Fruit fly (Drosophila melanogaster) whole organism, prepupa: ENCODE data around the gene Eip75B.

Experiments
- Blimp-1 ChIP-seq: fragments of 200-800 bp; sonication (Bioruptor generic); optimal IDR thresholded peaks from 3 replicates; lab custom pipeline; 2017; ENCODE audit warnings: missing biosample characterization, missing genetic modification characterization, mild to moderate bottlenecking, moderate library complexity, missing genetic modification reagents
- CG11762 ChIP-seq: fragments of 200-800 bp; sonication (Bioruptor generic); optimal IDR thresholded peaks from 3 replicates; lab custom pipeline; 2016; ENCODE audit warnings: missing biosample characterization, missing genetic modification characterization; ENCODE audit not compliant: insufficient read depth
- CG1621 ChIP-seq: fragments of 200-800 bp; sonication (Bioruptor generic); optimal IDR thresholded peaks from 3 replicates; lab custom pipeline; 2018; ENCODE audit warnings: missing biosample characterization, mild to moderate bottlenecking, missing genetic modification characterization
- CG16779 ChIP-seq: fragments of 200-800 bp; sonication (Bioruptor generic); optimal IDR thresholded peaks from 3 replicates; lab custom pipeline; 2017; ENCODE audit warnings: missing biosample characterization, mild to moderate bottlenecking, missing genetic modification characterization
- CG3032 ChIP-seq: fragments of 200-800 bp; optimal IDR thresholded peaks from 2 replicates; lab custom pipeline; 2019; ENCODE audit warnings: missing biosample characterization, mild to moderate bottlenecking, missing genetic modification characterization, moderate library complexity
- CG31627 ChIP-seq: fragments of 200-800 bp; sonication (Bioruptor generic); optimal IDR thresholded peaks from 3 replicates; lab custom pipeline; 2016; ENCODE audit warnings: missing biosample characterization, missing genetic modification characterization
- CG32006 ChIP-seq: fragments of 200-800 bp; sonication (Bioruptor generic); optimal IDR thresholded peaks from 3 replicates; lab custom pipeline; 2017; ENCODE audit warnings: missing biosample characterization, mild to moderate bottlenecking, missing genetic modification characterization
- CG3919 ChIP-seq: fragments of 200-800 bp; sonication (Bioruptor generic); optimal IDR thresholded peaks from 3 replicates; lab custom pipeline; 2016; ENCODE audit warnings: missing biosample characterization, missing genetic modification characterization
- CG6163 ChIP-seq: fragments of 200-800 bp; sonication (Bioruptor generic); IDR thresholded peaks from 3 replicates; pipeline ENCODE4 v1.3.6; 2022; ENCODE audit warnings: missing biosample characterization, missing genetic modification characterization
- CG6792 ChIP-seq: fragments of 200-800 bp; sonication (Bioruptor generic); optimal IDR thresholded peaks from 3 replicates; lab custom pipeline; 2016; ENCODE audit warnings: missing biosample characterization, missing genetic modification characterization
- CG6854 ChIP-seq: fragments of 200-800 bp; sonication (Bioruptor generic); optimal IDR thresholded peaks from 2 replicates; lab custom pipeline; 2017; ENCODE audit warnings: missing biosample characterization, mild to moderate bottlenecking, missing genetic modification characterization
- CG7368 ChIP-seq: fragments of 200-800 bp; sonication (Bioruptor generic); optimal IDR thresholded peaks from 3 replicates; lab custom pipeline; 2016; ENCODE audit warnings: missing biosample characterization, missing genetic modification characterization
- CG8119 ChIP-seq: fragments of 200-800 bp; sonication (Bioruptor generic); IDR thresholded peaks from 3 replicates; pipeline ENCODE4 v1.3.6; 2022; ENCODE audit warnings: missing biosample characterization, missing genetic modification characterization
- CG9139 ChIP-seq: fragments of 200-800 bp; sonication (Bioruptor generic); optimal IDR thresholded peaks from 3 replicates; lab custom pipeline; 2017; ENCODE audit warnings: missing biosample characterization, mild to moderate bottlenecking, missing genetic modification characterization
- Eip78C ChIP-seq: fragments of 200-800 bp; sonication (Bioruptor generic); peaks from one replicate; lab custom pipeline; 2016; ENCODE audit warnings: missing biosample characterization, missing genetic modification characterization
- Gug ChIP-seq: fragments of 200-800 bp; sonication (Bioruptor generic); IDR thresholded peaks from 2 replicates; pipeline ENCODE4 v1.3.6; 2022; ENCODE audit warnings: missing biosample characterization, missing genetic modification characterization
- Hr38 ChIP-seq: sonication (Bioruptor generic); optimal IDR thresholded peaks from 2 replicates; lab custom pipeline; 2016; ENCODE audit warnings: missing biosample characterization, missing genetic modification characterization
- Hr39 ChIP-seq: fragments of 200-800 bp; sonication (Bioruptor generic); optimal IDR thresholded peaks from 2 replicates; lab custom pipeline; 2016; ENCODE audit warnings: missing biosample characterization, missing genetic modification characterization
- Hr4 ChIP-seq: fragments of 200-800 bp; sonication (Bioruptor generic); optimal IDR thresholded peaks from 3 replicates; lab custom pipeline; 2016; ENCODE audit warnings: missing biosample characterization, missing genetic modification characterization
- Lpt ChIP-seq: fragments of 200-800 bp; sonication (Bioruptor generic); optimal IDR thresholded peaks from 3 replicates; lab custom pipeline; 2016; ENCODE audit warnings: missing biosample characterization, missing genetic modification characterization
- OdsH ChIP-seq: fragments of 200-800 bp; sonication (Bioruptor generic); optimal IDR thresholded peaks from 3 replicates; lab custom pipeline; 2016; ENCODE audit warnings: missing biosample characterization, missing genetic modification characterization
- Smox ChIP-seq: fragments of 200-800 bp; sonication (Bioruptor generic); optimal IDR thresholded peaks from 3 replicates; lab custom pipeline; 2016; ENCODE audit warnings: missing biosample characterization, missing genetic modification characterization
- Sox102F ChIP-seq: fragments of 200-800 bp; sonication (Bioruptor generic); optimal IDR thresholded peaks from 2 replicates; lab custom pipeline; 2016; ENCODE audit warnings: missing biosample characterization, mild to moderate bottlenecking, missing genetic modification characterization
- Sox14 ChIP-seq: fragments of 200-800 bp; sonication (Bioruptor generic); optimal IDR thresholded peaks from 3 replicates; lab custom pipeline; 2016; ENCODE audit warnings: missing biosample characterization, missing genetic modification characterization
- Sox15 ChIP-seq: fragments of 200-800 bp; sonication (Bioruptor generic); optimal IDR thresholded peaks from 3 replicates; lab custom pipeline; 2016; ENCODE audit warnings: missing biosample characterization, missing genetic modification characterization
- achi ChIP-seq: fragments of 200-800 bp; sonication (Bioruptor generic); optimal IDR thresholded peaks from 3 replicates; lab custom pipeline; 2016; ENCODE audit warnings: missing biosample characterization, missing genetic modification characterization
- dac ChIP-seq: fragments of 200-800 bp; sonication (Bioruptor generic); optimal IDR thresholded peaks from 2 replicates; lab custom pipeline; 2017; ENCODE audit warnings: missing biosample characterization, mild to moderate bottlenecking, missing genetic modification characterization
- dsx ChIP-seq: fragments of 200-800 bp; optimal IDR thresholded peaks from 3 replicates; lab custom pipeline; 2019; ENCODE audit warnings: missing biosample characterization, mild to moderate bottlenecking, missing genetic modification characterization, moderate library complexity; ENCODE audit not compliant: poor library complexity, severe bottlenecking
- eg ChIP-seq: fragments of 200-800 bp; sonication (Bioruptor generic); IDR thresholded peaks from 3 replicates; pipeline ENCODE4 v1.3.6; 2022; ENCODE audit warnings: missing biosample characterization, missing genetic modification characterization
- fd59A ChIP-seq: fragments of 200-800 bp; sonication (Bioruptor generic); optimal IDR thresholded peaks from 2 replicates; lab custom pipeline; 2017; ENCODE audit warnings: missing biosample characterization, mild to moderate bottlenecking, missing genetic modification characterization, missing genetic modification reagents
- fkh ChIP-seq: fragments of 200-800 bp; sonication (Bioruptor generic); optimal IDR thresholded peaks from 3 replicates; lab custom pipeline; 2017; ENCODE audit warnings: missing biosample characterization, mild to moderate bottlenecking, missing genetic modification characterization, moderate library complexity
- salr ChIP-seq, 2 experiments: fragments of 200-800 bp; sonication (Bioruptor generic); optimal IDR thresholded peaks; 3 replicates each; lab custom pipeline; 2016 to 2018; ENCODE audit warnings: missing biosample characterization in 2 of 2, missing genetic modification characterization in 2 of 2, mild to moderate bottlenecking in 1 of 2
- ss ChIP-seq, 2 experiments: fragments of 200-800 bp; sonication (Bioruptor generic); optimal IDR thresholded peaks; 2 replicates in 1 of 2; 3 replicates in 1 of 2; lab custom pipeline; 2017 to 2018; ENCODE audit warnings: mild to moderate bottlenecking in 2 of 2, missing biosample characterization in 2 of 2, missing genetic modification characterization in 2 of 2, moderate library complexity in 1 of 2
- svp ChIP-seq: fragments of 200-800 bp; sonication (Bioruptor generic); peaks from one replicate; lab custom pipeline; 2016; ENCODE audit warnings: missing biosample characterization, missing genetic modification characterization
- topi ChIP-seq: fragments of 200-800 bp; sonication (Bioruptor generic); optimal IDR thresholded peaks from 3 replicates; lab custom pipeline; 2016; ENCODE audit warnings: missing biosample characterization, missing genetic modification characterization
- vri ChIP-seq: fragments of 200-800 bp; sonication (Bioruptor generic); optimal IDR thresholded peaks from 3 replicates; lab custom pipeline; 2016; ENCODE audit warnings: missing biosample characterization, mild to moderate bottlenecking, missing genetic modification characterization

The Eip75B gene

DNA sequence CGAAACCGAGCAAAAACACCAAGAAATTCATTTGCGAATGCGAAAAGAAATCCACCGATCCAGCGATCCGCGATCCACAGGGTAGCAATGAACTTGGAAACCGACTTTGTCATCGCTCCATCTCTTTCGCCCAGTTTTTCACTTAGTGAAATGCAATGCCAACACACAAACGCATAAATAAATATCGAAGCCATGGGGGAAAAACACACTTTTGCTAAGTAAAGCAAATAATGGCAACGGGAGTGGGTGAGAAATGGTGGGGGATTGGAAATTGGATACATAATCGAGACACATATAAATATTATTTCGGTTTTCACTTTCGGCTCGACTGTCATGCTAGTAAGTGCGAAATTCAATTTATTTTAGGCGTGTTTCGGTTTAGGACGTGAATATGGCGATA lies 67.5 kb downstream of the Eip75B start:
- TF ChIP-seq Hr4 (GFP tag; lab: Kevin White, UChicago) (peak; percentile 39), eg (GFP tag; lab: Robert Waterston, UW) (0 out of 3 replicates have a peak, but pooled peaks have one; percentile 31), Eip78C (GFP tag; lab: Kevin White, UChicago) (no peak), CG6163 (GFP tag; lab: Robert Waterston, UW) (0 out of 3 replicates have a peak, but pooled peaks have one; percentile 43), achi (GFP tag; lab: Kevin White, UChicago) (no peak), Blimp-1 (peak; percentile 52)

dm6 chr3L:17995203-17996143 lies 69.0 kb downstream of the Eip75B start:
- peak; percentile 95 for TF ChIP-seq vri (GFP tag; lab: Kevin White, UChicago)
- no peak for TF ChIP-seq Smox (GFP tag; lab: Kevin White, UChicago)
- TF ChIP-seq CG1621 (tag; lab: Kevin White, UChicago) = no peak
- TF ChIP-seq svp = peak; percentile 56
- TF ChIP-seq CG7368 = no peak
- TF ChIP-seq CG8119 (GFP tag; lab: Robert Waterston, UW) = 0 out of 3 replicates have a peak, but pooled peaks have one; percentile 15
- no peak for TF ChIP-seq Sox15 (GFP tag; lab: Kevin White, UChicago)
- no peak for TF ChIP-seq dsx (GFP tag; lab: Kevin White, UChicago)
- no peak for TF ChIP-seq CG31627 (GFP tag; lab: Kevin White, UChicago)
- TF ChIP-seq CG6854 (GFP tag; lab: Kevin White, UChicago) = no peak
- no peak for TF ChIP-seq CG32006 (GFP tag; lab: Kevin White, UChicago)
- no peak for TF ChIP-seq salr (GFP tag; optimal IDR thresholded peaks at IDR 0.05; lab: Kevin White, UChicago)
- TF ChIP-seq CG16779 (tag; lab: Kevin White, UChicago) = no peak
- no peak for TF ChIP-seq Sox102F (GFP tag; lab: Kevin White, UChicago)
- TF ChIP-seq CG9139 (GFP tag; lab: Kevin White, UChicago) = no peak
- no peak for TF ChIP-seq dac
- TF ChIP-seq Blimp-1 = no peak
- no peak for TF ChIP-seq Lpt (GFP tag; lab: Kevin White, UChicago)
- peak; percentile 88 for TF ChIP-seq fkh
- TF ChIP-seq Eip78C (GFP tag; lab: Kevin White, UChicago) = peak; percentile 11
- TF ChIP-seq OdsH (GFP tag; lab: Kevin White, UChicago) = no peak
- no peak for TF ChIP-seq Gug (GFP tag; lab: Robert Waterston, UW)

dm6 chr3L:17994560-17995202 lies 69.8 kb downstream of the Eip75B start:
- peak; percentile 61 for TF ChIP-seq vri (GFP tag; lab: Kevin White, UChicago)
- no peak for TF ChIP-seq Gug (GFP tag; lab: Robert Waterston, UW)
- TF ChIP-seq Hr38 (GFP tag; lab: Kevin White, UChicago) = no peak
- no peak for TF ChIP-seq Sox15 (GFP tag; lab: Kevin White, UChicago)
- no peak for TF ChIP-seq CG6854 (GFP tag; lab: Kevin White, UChicago)
- no peak for TF ChIP-seq dac
- TF ChIP-seq CG32006 (GFP tag; lab: Kevin White, UChicago) = no peak
- no peak for TF ChIP-seq fd59A (GFP tag; lab: Kevin White, UChicago)
- peak; percentile 27 for TF ChIP-seq Eip78C (GFP tag; lab: Kevin White, UChicago)
- peak; percentile 8 for TF ChIP-seq Sox14 (GFP tag; lab: Kevin White, UChicago)
- TF ChIP-seq CG6163 (GFP tag; lab: Robert Waterston, UW) = no peak
- TF ChIP-seq CG31627 (GFP tag; lab: Kevin White, UChicago) = no peak
- no peak for TF ChIP-seq achi (GFP tag; lab: Kevin White, UChicago)
- peak; percentile 60 for TF ChIP-seq svp

DNA sequence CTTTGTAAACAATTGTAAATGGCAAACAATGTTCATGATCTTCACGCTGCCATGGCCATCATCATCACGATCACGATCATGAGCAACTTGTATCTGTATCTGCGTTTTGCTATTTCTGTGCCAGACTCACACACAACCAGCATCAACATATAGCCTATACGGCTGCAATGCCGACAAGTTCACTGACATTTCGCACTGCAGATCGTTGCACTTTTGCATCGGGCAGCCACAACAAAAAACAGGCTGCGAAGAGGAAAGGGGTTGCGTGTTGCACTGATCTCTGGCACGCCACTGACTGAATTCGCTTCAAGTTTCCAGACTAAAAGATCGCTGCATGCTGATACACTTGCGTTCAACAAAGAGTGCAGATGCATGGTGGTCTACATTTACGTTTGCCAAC lies 70.7 kb downstream of the Eip75B start:
- TF ChIP-seq Hr39 (GFP tag; lab: Kevin White, UChicago) (no peak), CG3919 (peak; percentile 0), CG1621 (tag; lab: Kevin White, UChicago) (peak; percentile 34), Sox14 (GFP tag; lab: Kevin White, UChicago) (peak; percentile 4), CG6792 (no peak), CG3032 (tag; lab: Kevin White, UChicago) (no peak), ss (GFP tag; optimal IDR thresholded peaks at IDR 0.05; lab: Kevin White, UChicago) (peak; percentile 39 to 96), Lpt (GFP tag; lab: Kevin White, UChicago) (peak; percentile 70), CG11762 (GFP tag; lab: Kevin White, UChicago) (no peak), svp (peak; percentile 54), dsx (GFP tag; lab: Kevin White, UChicago) (peak; percentile 54), Eip78C (GFP tag; lab: Kevin White, UChicago) (peak; percentile 64), topi (no peak)
- TF ChIP-seq, all 60 proteins: peak for 8
